Worm (Caenorhabditis elegans): Measurements from ENCODE around the gene F43C1.7.

F43C1.7 gene

ce11 chrIII:4204072-4204471 is 38.3 kb downstream of the F43C1.7 start, which contains the start of the genes pelo-1 and R74.7:
TSS of gene pelo-1 (minus strand) at chrIII:4204222.
TSS of gene R74.7 (plus strand) at chrIII:4204429.
- peak; percentile 89 for TF ChIP-seq attf-3 (GFP tag; conservative IDR thresholded peaks at IDR 0.05)
- no peak for TF ChIP-seq Y67H2A.10 (GFP tag; conservative IDR thresholded peaks at IDR 0.05)
- no peak for TF ChIP-seq zim-3 (tag; optimal IDR thresholded peaks at IDR 0.05)
- TF ChIP-seq D2030.7 (GFP tag; IDR thresholded peaks at IDR 0.05), result no peak
- TF ChIP-seq dox-1 (GFP tag; IDR thresholded peaks at IDR 0.05), result no peak
- no peak for TF ChIP-seq pha-4 (tag; optimal IDR thresholded peaks at IDR 0.05)
- no peak for TF ChIP-seq hsf-1 (GFP tag; IDR thresholded peaks at IDR 0.05)
- TF ChIP-seq ztf-3 (GFP tag; optimal IDR thresholded peaks at IDR 0.05), result no peak
- no peak for TF ChIP-seq gei-17 (GFP tag; optimal IDR thresholded peaks at IDR 0.05)
- no peak for TF ChIP-seq F33H1.4 (GFP tag; IDR thresholded peaks at IDR 0.05)
- TF ChIP-seq F22D6.2 (tag; optimal IDR thresholded peaks at IDR 0.05), result no peak
- no peak for TF ChIP-seq ceh-27 (GFP tag; optimal IDR thresholded peaks at IDR 0.05)
- TF ChIP-seq cebp-1 (GFP tag; IDR thresholded peaks at IDR 0.05), result peak; percentile 70; the same call in 1 of the 2 replicates
- peak; percentile 95 for TF ChIP-seq cebp-1 (tag; optimal IDR thresholded peaks at IDR 0.05)
- TF ChIP-seq ceh-58 (GFP tag; IDR thresholded peaks at IDR 0.05), result no peak
- no peak for TF ChIP-seq ceh-100 (GFP tag; IDR thresholded peaks at IDR 0.05)
- no peak for TF ChIP-seq lin-54 (GFP tag; optimal IDR thresholded peaks at IDR 0.05)
- TF ChIP-seq hlh-12 (tag; optimal IDR thresholded peaks at IDR 0.05), result no peak

ce11 chrIII:4196988-4197384 is 45.4 kb downstream of the F43C1.7 start, which contains the start of gene asd-1:
TSS of gene asd-1 (plus strand) at chrIII:4197285.
- TF ChIP-seq dpl-1 (GFP tag; optimal IDR thresholded peaks at IDR 0.05), result no peak
- no peak for TF ChIP-seq K11D2.4 (GFP tag; IDR thresholded peaks at IDR 0.05)
- TF ChIP-seq hmg-1.2 (GFP tag; IDR thresholded peaks at IDR 0.05), result no peak
- no peak for TF ChIP-seq pha-4 (tag; optimal IDR thresholded peaks at IDR 0.05)
- TF ChIP-seq F23B12.7 (tag; optimal IDR thresholded peaks at IDR 0.05; ENCODE audit: insufficient read depth), result no peak
- TF ChIP-seq T07F8.4 (tag; optimal IDR thresholded peaks at IDR 0.05), result no peak
- TF ChIP-seq nhr-120 (GFP tag; IDR thresholded peaks at IDR 0.05), result no peak
- no peak for TF ChIP-seq lir-1 (GFP tag; conservative IDR thresholded peaks at IDR 0.05)
- TF ChIP-seq Y95B8A.8 (GFP tag; IDR thresholded peaks at IDR 0.05), result no peak
- no peak for TF ChIP-seq hrde-1 (tag; optimal IDR thresholded peaks at IDR 0.05; ENCODE audit: borderline replicate concordance)
- no peak for TF ChIP-seq gei-17 (GFP tag; optimal IDR thresholded peaks at IDR 0.05)
- no peak for TF ChIP-seq ceh-79 (tag; optimal IDR thresholded peaks at IDR 0.05)

- no peak for TF ChIP-seq nhr-27 (tag; optimal IDR thresholded peaks at IDR 0.05)
- peak; percentile 26 for TF ChIP-seq K12H6.12 (tag; optimal IDR thresholded peaks at IDR 0.05)
- TF ChIP-seq die-1 (tag; optimal IDR thresholded peaks at IDR 0.05), result no peak
- peak; percentile 19 for TF ChIP-seq ceh-27 (GFP tag; optimal IDR thresholded peaks at IDR 0.05)
- peak; percentile 11 for TF ChIP-seq ZK185.1 (tag; optimal IDR thresholded peaks at IDR 0.05; ENCODE audit: poor library complexity, severe bottlenecking)
- no peak for TF ChIP-seq cebp-1 (GFP tag; IDR thresholded peaks at IDR 0.05)
- TF ChIP-seq cebp-1 (tag; optimal IDR thresholded peaks at IDR 0.05), result peak; percentile 45
- TF ChIP-seq Y67H2A.10 (GFP tag; conservative IDR thresholded peaks at IDR 0.05), result 0 out of 2 replicates have a peak, but pooled peaks have one; percentile 14
- no peak for TF ChIP-seq T07F8.4 (tag; optimal IDR thresholded peaks at IDR 0.05)
- TF ChIP-seq dox-1 (GFP tag; IDR thresholded peaks at IDR 0.05), result 0 out of 2 replicates have a peak, but pooled peaks have one; percentile 20
- TF ChIP-seq ztf-6 (GFP tag; IDR thresholded peaks at IDR 0.05), result 0 out of 2 replicates have a peak, but pooled peaks have one; percentile 13
- TF ChIP-seq chd-7 (tag; optimal IDR thresholded peaks at IDR 0.05), result no peak
- peak; percentile 66; the same call in 1 of the 2 replicates for TF ChIP-seq hmg-1.2 (GFP tag; IDR thresholded peaks at IDR 0.05)
- peak in 1 of 3 experiments; percentile 23 for TF ChIP-seq lin-35 (GFP tag; optimal IDR thresholded peaks at IDR 0.05)
- peak; percentile 31; the same call in 1 of the 2 replicates for TF ChIP-seq ekl-4 (GFP tag; IDR thresholded peaks at IDR 0.05)
- 0 out of 2 replicates have a peak, but pooled peaks have one; percentile 18 for TF ChIP-seq D2030.7 (GFP tag; IDR thresholded peaks at IDR 0.05)
- TF ChIP-seq zim-3 (tag; optimal IDR thresholded peaks at IDR 0.05), result no peak
- TF ChIP-seq efl-1 (GFP tag; optimal IDR thresholded peaks at IDR 0.05), result peak; percentile 57
- TF ChIP-seq mcd-1 (GFP tag; IDR thresholded peaks at IDR 0.05), result 0 out of 2 replicates have a peak, but pooled peaks have one; percentile 25
- TF ChIP-seq lag-1 (GFP tag; IDR thresholded peaks at IDR 0.05), result no peak
Observed at ce11 chrIII:4196301-4196987, 45.9 kb downstream of the F43C1.7 start.
